Fruit fly (Drosophila melanogaster) whole organism, pupa: Measurements from ENCODE around the gene Arr1.

Experiments
- CG15710 ChIP-seq: fragments of 200-800 bp; sonication (Bioruptor generic); optimal IDR thresholded peaks from 2 replicates; lab custom pipeline; 2018; ENCODE audit warnings: missing biosample characterization, mild to moderate bottlenecking, missing genetic modification characterization, moderate library complexity
- CG9948 ChIP-seq: fragments of 200-800 bp; sonication (Bioruptor generic); optimal IDR thresholded peaks from 2 replicates; lab custom pipeline; 2018; ENCODE audit warnings: missing biosample characterization, mild to moderate bottlenecking, missing genetic modification characterization, moderate library complexity
- EcR ChIP-seq: fragments of 200-800 bp; sonication (Bioruptor generic); optimal IDR thresholded peaks from 3 replicates; lab custom pipeline; 2019; ENCODE audit warnings: missing biosample characterization, missing genetic modification characterization, mild to moderate bottlenecking, moderate library complexity, missing genetic modification reagents

- TF ChIP-seq CG15710 (tag; lab: Kevin White, UChicago) (no peak), EcR (GFP tag; lab: Kevin White, UChicago) (no peak), CG9948 (no peak)
These were observed 10.8 kb upstream of the Arr1 start for dm6 chr2L:18067266-18067665.
